Worm (Caenorhabditis elegans) whole organism, midembryonic: ENCODE data around the gene rbm-25.

Experiments used
- med-1 ChIP-seq: sonication (generic microtip); optimal IDR thresholded peaks from 2 replicates; lab custom pipeline; 2017; ENCODE audit warnings: missing genetic modification characterization, mild to moderate bottlenecking, missing compliant biosample characterization, antibody characterized with exemption, missing genetic modification reagents; ENCODE audit not compliant: insufficient read depth
- ref-1 ChIP-seq: fragments of 200-800 bp; sonication (Bioruptor generic); conservative IDR thresholded peaks from 2 replicates; pipeline ENCODE4 v1.3.6; 2022; ENCODE audit warnings: missing genetic modification reagents, missing genetic modification characterization, missing compliant biosample characterization
- ztf-23 ChIP-seq: fragments of 200-800 bp; sonication (Bioruptor generic); IDR thresholded peaks from 2 replicates; pipeline ENCODE4 v1.3.6; 2022; ENCODE audit warnings: missing genetic modification reagents, missing genetic modification characterization, missing compliant biosample characterization
- ztf-29 ChIP-seq: fragments of 200-800 bp; sonication (Bioruptor generic); IDR thresholded peaks from 2 replicates; pipeline ENCODE4 v1.3.6; 2022; ENCODE audit warnings: missing genetic modification reagents, missing genetic modification characterization, missing compliant biosample characterization

- TF ChIP-seq med-1 (GFP tag; lab: Kevin White, UChicago) (no peak), ref-1 (GFP tag; lab: Robert Waterston, UW) (no peak), ztf-23 (GFP tag; lab: Robert Waterston, UW) (no peak), ztf-29 (GFP tag; lab: Robert Waterston, UW) (no peak)
Observed at ce11 chrV:12540739-12541138, 42.7 kb downstream of the rbm-25 start, which contains the start of gene F45D3.2.
